Worm (Caenorhabditis elegans) whole organism, L4 larva: ENCODE measurements around the gene C04C11.25.
A peak's percentile ranks its signal among the peaks of the same experiment; 100 is the strongest.

Source experiments
- ctbp-1 ChIP-seq: fragments of 200-800 bp; sonication (Bioruptor generic); IDR thresholded peaks from 2 replicates; pipeline ENCODE4 v1.3.6; 2022; ENCODE audit warnings: missing genetic modification reagents, missing genetic modification characterization, missing compliant biosample characterization
- dmd-8 ChIP-seq: fragments of 200-800 bp; sonication (Bioruptor generic); IDR thresholded peaks from 2 replicates; pipeline ENCODE4 v1.3.6; 2022; ENCODE audit warnings: missing genetic modification characterization, missing compliant biosample characterization
- hmg-1.1 ChIP-seq: fragments of 200-800 bp; sonication (Bioruptor generic); IDR thresholded peaks from 2 replicates; pipeline ENCODE4 v1.3.6; 2022; ENCODE audit warnings: missing genetic modification reagents, missing genetic modification characterization, missing compliant biosample characterization
- lin-39 ChIP-seq: fragments of 150-350 bp; optimal IDR thresholded peaks from 2 replicates; lab custom pipeline; 2014; ENCODE audit warnings: missing biosample characterization, missing genetic modification reagents, missing genetic modification characterization
- snpc-4 ChIP-seq: fragments of 150-350 bp; optimal IDR thresholded peaks from 2 replicates; lab custom pipeline; 2014; ENCODE audit warnings: missing biosample characterization, missing genetic modification characterization

ce11 chrX:13969257-13969968, 45.9 kb downstream of the C04C11.25 start:
- peak; percentile 88 for TF ChIP-seq hmg-1.1 (GFP tag; lab: Robert Waterston, UW)
- TF ChIP-seq ctbp-1 = peak; percentile 86
- no peak for TF ChIP-seq snpc-4 (tag; lab: Kevin White, UChicago)
- no peak for TF ChIP-seq lin-39 (tag; lab: Kevin White, UChicago)
- no peak for TF ChIP-seq dmd-8 (GFP tag; lab: Robert Waterston, UW)
